Worm (Caenorhabditis elegans) whole organism, early embryonic: ENCODE measurements around the gene ugt-4.

Source experiments
- B0310.2 ChIP-seq: sonication (generic microtip); optimal IDR thresholded peaks from 2 replicates; lab custom pipeline; 2016; ENCODE audit warnings: mild to moderate bottlenecking, missing genetic modification characterization, missing compliant biosample characterization
- F13C5.2 ChIP-seq: sonication (generic microtip); optimal IDR thresholded peaks from 2 replicates; lab custom pipeline; 2017; ENCODE audit warnings: mild to moderate bottlenecking, missing genetic modification characterization, inconsistent platforms, missing compliant biosample characterization
- aly-1 ChIP-seq: sonication (generic microtip); optimal IDR thresholded peaks from 2 replicates; lab custom pipeline; 2016; ENCODE audit warnings: missing genetic modification characterization, missing compliant biosample characterization
- ama-1 ChIP-seq: fragments of 150-350 bp; optimal IDR thresholded peaks from 2 replicates; lab custom pipeline; 2014
- ceh-13 ChIP-seq: fragments of 200-800 bp; sonication (Bioruptor generic); optimal IDR thresholded peaks from 2 replicates; lab custom pipeline; 2018; ENCODE audit warnings: mild to moderate bottlenecking, missing genetic modification characterization, missing compliant biosample characterization
- ceh-36 ChIP-seq: sonication (generic microtip); optimal IDR thresholded peaks from 2 replicates; lab custom pipeline; 2016; ENCODE audit warnings: missing genetic modification characterization, inconsistent platforms, missing compliant biosample characterization
- ets-7 ChIP-seq: sonication (generic microtip); optimal IDR thresholded peaks from 2 replicates; lab custom pipeline; 2016; ENCODE audit warnings: missing genotype, missing genetic modification characterization, missing compliant biosample characterization
- flt-1 ChIP-seq: fragments of 200-800 bp; sonication (Bioruptor generic); IDR thresholded peaks from 2 replicates; pipeline ENCODE4 v1.3.6; 2022; ENCODE audit warnings: missing genetic modification characterization, missing compliant biosample characterization
- hmbx-1 ChIP-seq: sonication (generic microtip); optimal IDR thresholded peaks from 2 replicates; lab custom pipeline; 2016; ENCODE audit warnings: mild to moderate bottlenecking, missing genetic modification characterization, missing compliant biosample characterization
- hmg-4 ChIP-seq: fragments of 200-800 bp; sonication (Bioruptor generic); optimal IDR thresholded peaks from 2 replicates; lab custom pipeline; 2018; ENCODE audit warnings: mild to moderate bottlenecking, missing genetic modification characterization, missing compliant biosample characterization
- hnd-1 ChIP-seq: sonication (generic microtip); optimal IDR thresholded peaks from 2 replicates; lab custom pipeline; 2016; ENCODE audit warnings: missing genetic modification characterization, missing compliant biosample characterization
- pes-1 ChIP-seq: fragments of 200-800 bp; sonication (Bioruptor generic); IDR thresholded peaks from 2 replicates; pipeline ENCODE4 v1.3.6; 2022; ENCODE audit warnings: missing genetic modification reagents, missing genetic modification characterization, missing compliant biosample characterization
- scrt-1 ChIP-seq: fragments of 200-800 bp; sonication (Bioruptor generic); IDR thresholded peaks from 2 replicates; pipeline ENCODE4 v1.3.6; 2022; ENCODE audit warnings: missing genetic modification characterization, missing compliant biosample characterization
- sea-1 ChIP-seq: fragments of 200-800 bp; sonication (Bioruptor generic); conservative IDR thresholded peaks from 2 replicates; pipeline ENCODE4 v1.3.6; 2022; ENCODE audit warnings: missing genetic modification characterization, missing compliant biosample characterization
- tbx-11 ChIP-seq: fragments of 200-800 bp; sonication (Bioruptor generic); IDR thresholded peaks from 2 replicates; pipeline ENCODE4 v1.3.6; 2022; ENCODE audit warnings: missing genetic modification characterization, missing compliant biosample characterization
- tbx-37 ChIP-seq: fragments of 200-800 bp; sonication (Bioruptor generic); conservative IDR thresholded peaks from 2 replicates; pipeline ENCODE4 v1.3.6; 2022; ENCODE audit warnings: missing genetic modification reagents, missing genetic modification characterization, missing compliant biosample characterization
- tra-4 ChIP-seq: sonication (generic microtip); optimal IDR thresholded peaks from 2 replicates; lab custom pipeline; 2017; ENCODE audit warnings: missing genetic modification characterization, missing compliant biosample characterization

ugt-4 gene

ce11 chrV:12809876-12810275, 14.7 kb upstream of the ugt-4 start, which contains the start of gene ZC443.1:
TSS of gene ZC443.1 (minus strand) at chrV:12810080.
- TF ChIP-seq ama-1 (lab: Kevin White, UChicago): no peak
- no peak for TF ChIP-seq flt-1
- TF ChIP-seq F13C5.2 (tag; lab: Kevin White, UChicago): no peak
- no peak for TF ChIP-seq ets-7 (tag; lab: Kevin White, UChicago)
- no peak for TF ChIP-seq sea-1 (GFP tag; lab: Robert Waterston, UW)
- TF ChIP-seq hmbx-1 (tag; lab: Kevin White, UChicago): no peak
- TF ChIP-seq hnd-1: no peak

DNA sequence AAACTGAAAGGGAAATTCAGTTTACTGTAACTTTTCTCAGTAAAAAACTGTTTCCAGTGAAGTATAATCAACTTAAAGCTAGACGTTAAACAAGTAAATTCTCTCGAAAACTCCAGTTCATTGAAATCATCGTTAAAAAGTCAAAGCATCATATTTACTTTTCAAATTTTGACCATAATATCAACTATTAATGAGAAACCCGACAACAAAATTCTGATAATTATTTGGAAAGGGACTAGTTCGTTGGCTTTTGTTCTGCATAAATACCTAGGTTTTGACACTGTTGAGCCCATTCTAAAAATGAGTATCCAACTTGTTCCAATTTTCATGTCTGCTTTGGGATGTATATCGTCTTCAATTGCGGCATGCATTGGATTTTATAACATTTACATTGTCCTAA, 11.1 kb upstream of the ugt-4 start, which contains the start of gene ZC443.7:
TSS of gene ZC443.7 (plus strand) at position 301 of the 400 bp plus-strand sequence.
- TF ChIP-seq B0310.2 (tag; lab: Kevin White, UChicago) (no peak), ets-7 (tag; lab: Kevin White, UChicago) (no peak), ceh-13 (GFP tag; lab: Kevin White, UChicago) (no peak), pes-1 (GFP tag; lab: Robert Waterston, UW) (no peak), aly-1 (tag; lab: Kevin White, UChicago) (no peak)

DNA sequence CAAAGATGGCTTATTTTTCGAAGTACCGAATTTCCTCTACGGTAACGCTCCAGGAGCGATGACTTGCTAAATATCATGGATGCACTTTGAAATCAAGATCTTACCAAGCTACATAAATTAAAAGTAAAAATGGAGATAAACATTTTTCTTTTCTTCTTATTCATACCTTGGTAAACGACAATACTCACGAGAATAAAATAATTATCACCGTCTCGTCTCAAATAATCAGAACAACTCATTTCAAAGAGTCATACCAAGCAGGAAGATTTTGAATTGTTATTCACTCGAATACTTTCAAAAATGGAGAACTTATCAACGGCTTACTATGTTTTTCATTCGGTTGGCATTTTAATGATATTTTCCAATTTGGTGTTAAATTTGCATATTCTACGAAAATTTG, 8.1 kb upstream of the ugt-4 start, which contains the start of gene srbc-45:
TSS of gene srbc-45 (plus strand) at position 301 of the 400 bp plus-strand sequence.
- TF ChIP-seq pes-1 (GFP tag; lab: Robert Waterston, UW) (no peak), ceh-13 (GFP tag; lab: Kevin White, UChicago) (no peak), F13C5.2 (tag; lab: Kevin White, UChicago) (no peak), aly-1 (tag; lab: Kevin White, UChicago) (no peak), scrt-1 (GFP tag; lab: Robert Waterston, UW) (no peak), tbx-11 (no peak), tbx-37 (GFP tag; lab: Robert Waterston, UW) (no peak), hmbx-1 (tag; lab: Kevin White, UChicago) (no peak)

- TF ChIP-seq aly-1 (tag; lab: Kevin White, UChicago): no peak
- TF ChIP-seq pes-1 (GFP tag; lab: Robert Waterston, UW): no peak
- no peak for TF ChIP-seq tbx-37 (GFP tag; lab: Robert Waterston, UW)
- TF ChIP-seq ceh-36 (tag; lab: Kevin White, UChicago): no peak
- no peak for TF ChIP-seq hmbx-1 (tag; lab: Kevin White, UChicago)
- TF ChIP-seq tbx-11: no peak
- no peak for TF ChIP-seq ama-1 (lab: Kevin White, UChicago)
- no peak for TF ChIP-seq ets-7 (tag; lab: Kevin White, UChicago)
- TF ChIP-seq hmg-4 (GFP tag; lab: Kevin White, UChicago): no peak
Observed at ce11 chrV:12800171-12800570, 5.0 kb upstream of the ugt-4 start, which contains the start of gene ugt-3. TSS of gene ugt-3 (minus strand) at chrV:12800271.

DNA sequence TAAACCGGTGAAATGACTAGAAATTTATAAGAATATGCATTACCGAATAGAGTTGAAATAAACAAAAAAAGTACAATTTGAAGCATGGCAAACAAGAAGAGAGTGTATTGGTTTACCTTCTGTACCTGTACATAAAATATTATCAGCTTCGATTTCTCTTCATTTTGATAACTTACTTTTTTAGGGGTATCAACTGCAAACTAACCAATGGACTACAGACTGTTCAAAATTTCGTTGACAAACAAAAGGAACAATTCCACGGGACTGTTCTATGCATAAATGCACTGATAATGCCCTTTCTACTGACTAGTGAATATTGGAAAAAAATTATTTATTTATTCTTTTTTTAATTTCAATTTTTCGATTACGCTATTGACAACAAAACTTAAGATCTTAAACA, 2.9 kb upstream of the ugt-4 start, which contains the start of gene ugt-6:
TSS of gene ugt-6 (minus strand) at position 233 of the 400 bp plus-strand sequence.
- TF ChIP-seq tbx-11 (no peak), hmg-4 (GFP tag; lab: Kevin White, UChicago) (no peak), flt-1 (no peak), ama-1 (lab: Kevin White, UChicago) (no peak), pes-1 (GFP tag; lab: Robert Waterston, UW) (no peak), ceh-36 (tag; lab: Kevin White, UChicago) (no peak), F13C5.2 (tag; lab: Kevin White, UChicago) (no peak), tbx-37 (GFP tag; lab: Robert Waterston, UW) (no peak), B0310.2 (tag; lab: Kevin White, UChicago) (no peak), tra-4 (tag; lab: Kevin White, UChicago) (no peak), sea-1 (GFP tag; lab: Robert Waterston, UW) (no peak), ceh-13 (GFP tag; lab: Kevin White, UChicago) (no peak), scrt-1 (GFP tag; lab: Robert Waterston, UW) (no peak), hmbx-1 (tag; lab: Kevin White, UChicago) (no peak), aly-1 (tag; lab: Kevin White, UChicago) (no peak), ets-7 (tag; lab: Kevin White, UChicago) (no peak), hnd-1 (no peak)

- TF ChIP-seq hnd-1: no peak
- TF ChIP-seq ceh-36 (tag; lab: Kevin White, UChicago): no peak
- TF ChIP-seq scrt-1 (GFP tag; lab: Robert Waterston, UW): no peak
- TF ChIP-seq hmbx-1 (tag; lab: Kevin White, UChicago): no peak
- TF ChIP-seq tbx-11: no peak
- TF ChIP-seq flt-1: no peak
- TF ChIP-seq tra-4 (tag; lab: Kevin White, UChicago): no peak
- TF ChIP-seq hmg-4 (GFP tag; lab: Kevin White, UChicago): no peak
- no peak for TF ChIP-seq B0310.2 (tag; lab: Kevin White, UChicago)
- TF ChIP-seq ceh-13 (GFP tag; lab: Kevin White, UChicago): no peak
- TF ChIP-seq sea-1 (GFP tag; lab: Robert Waterston, UW): no peak
- TF ChIP-seq aly-1 (tag; lab: Kevin White, UChicago): no peak
- TF ChIP-seq F13C5.2 (tag; lab: Kevin White, UChicago): no peak
- no peak for TF ChIP-seq pes-1 (GFP tag; lab: Robert Waterston, UW)
Observed at ce11 chrV:12796908-12797490, 1.9 kb upstream of the ugt-4 start.

DNA sequence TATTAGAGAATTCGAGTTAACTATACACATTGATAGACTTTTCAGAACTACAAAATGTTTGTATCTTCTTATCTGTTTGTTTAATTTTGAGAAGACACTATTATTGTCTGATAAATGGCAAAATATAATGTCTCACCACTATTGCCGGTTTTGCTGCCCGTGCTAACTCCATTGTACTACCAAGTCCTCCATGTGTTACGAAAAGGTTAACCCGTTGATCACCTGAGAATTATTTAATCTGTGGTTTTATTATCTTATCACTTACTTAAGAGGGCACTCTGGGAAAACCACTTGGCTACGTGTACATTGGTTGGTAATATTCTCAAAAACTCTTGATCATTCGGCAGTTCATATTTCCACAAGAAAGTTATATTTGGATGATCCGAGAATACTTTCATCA, 791 bp upstream of the ugt-4 start:
- TF ChIP-seq flt-1 (no peak), hnd-1 (no peak), hmg-4 (GFP tag; lab: Kevin White, UChicago) (no peak), tra-4 (tag; lab: Kevin White, UChicago) (no peak), tbx-11 (no peak), tbx-37 (GFP tag; lab: Robert Waterston, UW) (no peak), scrt-1 (GFP tag; lab: Robert Waterston, UW) (no peak), ets-7 (tag; lab: Kevin White, UChicago) (no peak), ceh-36 (tag; lab: Kevin White, UChicago) (no peak), sea-1 (GFP tag; lab: Robert Waterston, UW) (no peak), ceh-13 (GFP tag; lab: Kevin White, UChicago) (no peak), hmbx-1 (tag; lab: Kevin White, UChicago) (no peak), B0310.2 (tag; lab: Kevin White, UChicago) (no peak), ama-1 (lab: Kevin White, UChicago) (no peak)
